Fruit fly (Drosophila melanogaster) whole organism, embryonic: ENCODE data around the gene CoRest.

ENCODE experiments used
- Atf6 ChIP-seq: fragments of 200-800 bp; sonication (Bioruptor generic); IDR thresholded peaks from 2 replicates; pipeline ENCODE4 v1.3.6; 2022; ENCODE audit warnings: missing biosample characterization, missing genetic modification characterization
- BEAF-32 ChIP-seq: fragments of 200-800 bp; sonication (Bioruptor generic); optimal IDR thresholded peaks from 3 replicates; lab custom pipeline; 2017; ENCODE audit warnings: missing biosample characterization, missing genetic modification characterization, mild to moderate bottlenecking, moderate library complexity, missing genetic modification reagents
- Bteb2 ChIP-seq: fragments of 200-800 bp; sonication (Bioruptor generic); optimal IDR thresholded peaks from 2 replicates; lab custom pipeline; 2016; ENCODE audit warnings: missing biosample characterization, missing genetic modification characterization
- CG10321 ChIP-seq: fragments of 200-800 bp; sonication (Bioruptor generic); IDR thresholded peaks from 2 replicates; pipeline ENCODE4 v1.3.6; 2022; ENCODE audit warnings: missing biosample characterization, missing genetic modification characterization
- CG10565 ChIP-seq: fragments of 200-800 bp; sonication (Bioruptor generic); optimal IDR thresholded peaks from 3 replicates; lab custom pipeline; 2016; ENCODE audit warnings: missing biosample characterization, mild to moderate bottlenecking, missing genetic modification characterization
- CG11398 ChIP-seq: fragments of 200-800 bp; sonication (Bioruptor generic); optimal IDR thresholded peaks from 2 replicates; lab custom pipeline; 2016; ENCODE audit warnings: missing biosample characterization, missing genetic modification characterization
- CG12155 ChIP-seq: fragments of 200-800 bp; sonication (Bioruptor generic); optimal IDR thresholded peaks from 3 replicates; lab custom pipeline; 2016; ENCODE audit warnings: missing biosample characterization, missing genetic modification characterization
- CG17829 ChIP-seq: fragments of 200-800 bp; optimal IDR thresholded peaks from 2 replicates; lab custom pipeline; 2019; ENCODE audit warnings: missing biosample characterization, mild to moderate bottlenecking, missing genetic modification characterization, moderate library complexity
- CG18476 ChIP-seq: fragments of 200-800 bp; sonication (Bioruptor generic); optimal IDR thresholded peaks from 2 replicates; lab custom pipeline; 2016; ENCODE audit warnings: missing biosample characterization, mild to moderate bottlenecking, missing genetic modification characterization
- CG2120 ChIP-seq: fragments of 200-800 bp; sonication (Bioruptor generic); optimal IDR thresholded peaks from 3 replicates; lab custom pipeline; 2016; ENCODE audit warnings: missing biosample characterization, missing genetic modification characterization
- CG2199 ChIP-seq: fragments of 200-800 bp; sonication (Bioruptor generic); IDR thresholded peaks from 3 replicates; pipeline ENCODE4 v1.3.6; 2022; ENCODE audit warnings: missing biosample characterization, missing genetic modification characterization
- CG30020 ChIP-seq: fragments of 200-800 bp; optimal IDR thresholded peaks from 2 replicates; lab custom pipeline; 2019; ENCODE audit warnings: missing biosample characterization, mild to moderate bottlenecking, missing genetic modification characterization, moderate library complexity
- CG30431 ChIP-seq: fragments of 200-800 bp; sonication (Bioruptor generic); optimal IDR thresholded peaks from 2 replicates; lab custom pipeline; 2017; ENCODE audit warnings: missing biosample characterization, missing genetic modification characterization
- CG3065 ChIP-seq: fragments of 200-800 bp; sonication (Bioruptor generic); optimal IDR thresholded peaks from 2 replicates; lab custom pipeline; 2016; ENCODE audit warnings: missing biosample characterization, missing genetic modification characterization
- CG32532 ChIP-seq: fragments of 200-800 bp; sonication (Bioruptor generic); IDR thresholded peaks from 2 replicates; pipeline ENCODE4 v1.3.6; 2022; ENCODE audit warnings: missing biosample characterization, missing genetic modification characterization
- CG4360 ChIP-seq: fragments of 200-800 bp; sonication (Bioruptor generic); IDR thresholded peaks from 2 replicates; pipeline ENCODE4 v1.3.6; 2022; ENCODE audit warnings: missing biosample characterization, missing genetic modification characterization
- CG4424 ChIP-seq: fragments of 200-800 bp; sonication (Bioruptor generic); optimal IDR thresholded peaks from 3 replicates; lab custom pipeline; 2016; ENCODE audit warnings: missing biosample characterization, missing genetic modification characterization
- CG4730 ChIP-seq: fragments of 200-800 bp; sonication (Bioruptor generic); IDR thresholded peaks from 2 replicates; pipeline ENCODE4 v1.3.6; 2022; ENCODE audit warnings: missing biosample characterization, missing genetic modification characterization
- CG6654 ChIP-seq: fragments of 200-800 bp; sonication (Bioruptor generic); optimal IDR thresholded peaks from 2 replicates; lab custom pipeline; 2017; ENCODE audit warnings: missing biosample characterization, mild to moderate bottlenecking, missing genetic modification characterization
- CG7786 ChIP-seq: fragments of 200-800 bp; sonication (Bioruptor generic); optimal IDR thresholded peaks from 2 replicates; lab custom pipeline; 2016; ENCODE audit warnings: missing biosample characterization, missing genetic modification characterization
- CoRest ChIP-seq: fragments of 200-800 bp; sonication (Bioruptor generic); optimal IDR thresholded peaks from 3 replicates; lab custom pipeline; 2018; ENCODE audit warnings: missing biosample characterization, mild to moderate bottlenecking, missing genetic modification characterization, moderate library complexity
- Doc3 ChIP-seq: fragments of 200-800 bp; sonication (Bioruptor generic); IDR thresholded peaks from 3 replicates; pipeline ENCODE4 v1.3.6; 2022; ENCODE audit warnings: missing biosample characterization, missing genetic modification characterization; ENCODE audit not compliant: partially characterized antibody
- Fer1 ChIP-seq: fragments of 200-800 bp; sonication (Bioruptor generic); optimal IDR thresholded peaks from 2 replicates; lab custom pipeline; 2017; ENCODE audit warnings: missing biosample characterization, mild to moderate bottlenecking, missing genetic modification characterization
- Fer3 ChIP-seq: fragments of 200-800 bp; sonication (Bioruptor generic); optimal IDR thresholded peaks from 2 replicates; lab custom pipeline; 2018; ENCODE audit warnings: missing biosample characterization, mild to moderate bottlenecking, missing genetic modification characterization, moderate library complexity
- Gug ChIP-seq: fragments of 200-800 bp; sonication (Bioruptor generic); IDR thresholded peaks from 4 replicates; pipeline ENCODE4 v1.3.6; 2022; ENCODE audit warnings: missing biosample characterization, missing genetic modification characterization
- HLH4C ChIP-seq: fragments of 200-800 bp; sonication (Bioruptor generic); IDR thresholded peaks from 3 replicates; pipeline ENCODE4 v1.3.6; 2022; ENCODE audit warnings: missing biosample characterization, missing genetic modification characterization; ENCODE audit not compliant: partially characterized antibody
- Kr ChIP-seq: fragments of 200-800 bp; sonication (Bioruptor generic); optimal IDR thresholded peaks from 2 replicates; lab custom pipeline; 2017; ENCODE audit warnings: missing biosample characterization, mild to moderate bottlenecking, missing genetic modification characterization
- Lhr ChIP-seq: fragments of 200-800 bp; sonication (Bioruptor generic); optimal IDR thresholded peaks from 3 replicates; lab custom pipeline; 2017; ENCODE audit warnings: mild to moderate bottlenecking, missing biosample characterization, missing genetic modification reagents, missing genetic modification characterization
- PHDP ChIP-seq: fragments of 200-800 bp; sonication (Bioruptor generic); optimal IDR thresholded peaks from 3 replicates; lab custom pipeline; 2018; ENCODE audit warnings: missing biosample characterization, mild to moderate bottlenecking, missing genetic modification characterization, moderate library complexity
- Ravus ChIP-seq: fragments of 200-800 bp; sonication (Bioruptor generic); IDR thresholded peaks from 2 replicates; pipeline ENCODE4 v1.3.6; 2022; ENCODE audit warnings: missing biosample characterization, missing genetic modification characterization
- Six4 ChIP-seq: fragments of 200-800 bp; sonication (Bioruptor generic); optimal IDR thresholded peaks from 2 replicates; lab custom pipeline; 2016; ENCODE audit warnings: missing biosample characterization, missing genetic modification characterization
- Vsx1 ChIP-seq: fragments of 200-800 bp; sonication (Bioruptor generic); optimal IDR thresholded peaks from 2 replicates; lab custom pipeline; 2017; ENCODE audit warnings: missing biosample characterization, mild to moderate bottlenecking, missing genetic modification characterization, missing genetic modification reagents
- ab ChIP-seq: fragments of 200-800 bp; sonication (Bioruptor generic); optimal IDR thresholded peaks from 2 replicates; lab custom pipeline; 2016; ENCODE audit warnings: missing biosample characterization, missing genetic modification characterization
- cato ChIP-seq: fragments of 200-800 bp; sonication (Bioruptor generic); optimal IDR thresholded peaks from 2 replicates; lab custom pipeline; 2016; ENCODE audit warnings: missing biosample characterization, missing genetic modification characterization, borderline replicate concordance
- dmrt99B ChIP-seq: fragments of 200-800 bp; sonication (Bioruptor generic); optimal IDR thresholded peaks from 2 replicates; lab custom pipeline; 2018; ENCODE audit warnings: missing biosample characterization, mild to moderate bottlenecking, missing genetic modification characterization, moderate library complexity
- exex ChIP-seq: fragments of 200-800 bp; sonication (Bioruptor generic); optimal IDR thresholded peaks from 4 replicates; lab custom pipeline; 2018; ENCODE audit warnings: missing biosample characterization, mild to moderate bottlenecking, missing genetic modification characterization, moderate library complexity
- fu2 ChIP-seq: fragments of 200-800 bp; sonication (Bioruptor generic); optimal IDR thresholded peaks from 2 replicates; lab custom pipeline; 2016; ENCODE audit warnings: missing biosample characterization, missing genetic modification characterization
- gcm2 ChIP-seq: fragments of 200-800 bp; sonication (Bioruptor generic); optimal IDR thresholded peaks from 2 replicates; lab custom pipeline; 2016; ENCODE audit warnings: missing biosample characterization, missing genetic modification characterization
- gsb ChIP-seq: fragments of 200-800 bp; sonication (Bioruptor generic); IDR thresholded peaks from 2 replicates; pipeline ENCODE4 v1.3.6; 2022; ENCODE audit warnings: missing biosample characterization, missing genetic modification characterization
- hth ChIP-seq: fragments of >200 bp; optimal IDR thresholded peaks from 2 replicates; lab custom pipeline; 2017; ENCODE audit warnings: inconsistent platforms
- insv ChIP-seq, 2 experiments: fragments of 200-800 bp; sonication (Bioruptor generic); optimal IDR thresholded peaks; 3 replicates each; lab custom pipeline; 2016 to 2018; ENCODE audit warnings: missing biosample characterization in 2 of 2, missing genetic modification characterization in 2 of 2
- jumu ChIP-seq: fragments of 200-800 bp; sonication (Bioruptor generic); optimal IDR thresholded peaks from 3 replicates; lab custom pipeline; 2016; ENCODE audit warnings: missing biosample characterization, missing genetic modification characterization
- ken ChIP-seq: fragments of 200-800 bp; sonication (Bioruptor generic); IDR thresholded peaks from 3 replicates; pipeline ENCODE4 v1.3.6; 2022; ENCODE audit warnings: missing biosample characterization, missing genetic modification characterization
- lbe ChIP-seq: fragments of 200-800 bp; sonication (Bioruptor generic); optimal IDR thresholded peaks from 2 replicates; lab custom pipeline; 2016; ENCODE audit warnings: missing biosample characterization, mild to moderate bottlenecking, missing genetic modification characterization
- onecut ChIP-seq: fragments of 200-800 bp; sonication (Bioruptor generic); IDR thresholded peaks from 2 replicates; pipeline ENCODE4 v1.3.6; 2022; ENCODE audit warnings: missing biosample characterization, missing genetic modification characterization
- p53 ChIP-seq: fragments of 200-800 bp; sonication (Bioruptor generic); optimal IDR thresholded peaks from 2 replicates; lab custom pipeline; 2016; ENCODE audit warnings: missing biosample characterization, missing genetic modification characterization
- pita ChIP-seq: fragments of 200-800 bp; sonication (Bioruptor generic); optimal IDR thresholded peaks from 2 replicates; lab custom pipeline; 2017; ENCODE audit warnings: missing biosample characterization, mild to moderate bottlenecking, missing genetic modification characterization
- prd ChIP-seq, 3 experiments: fragments of >200 bp in 2 of 3; fragments of 200-800 bp in 1 of 3; sonication (Bioruptor generic) in 1 of 3; optimal IDR thresholded peaks in 2 of 3; IDR thresholded peaks in 1 of 3; 2 replicates in 2 of 3; 3 replicates in 1 of 3; pipeline versions ENCODE4 v1.3.6 to Lab custom; 2017 to 2022; ENCODE audit warnings: missing biosample characterization in 1 of 3, missing genetic modification characterization in 1 of 3
- slou ChIP-seq: fragments of 200-800 bp; sonication (Bioruptor generic); optimal IDR thresholded peaks from 3 replicates; lab custom pipeline; 2016; ENCODE audit warnings: missing biosample characterization, missing genetic modification characterization

CoRest gene

DNA sequence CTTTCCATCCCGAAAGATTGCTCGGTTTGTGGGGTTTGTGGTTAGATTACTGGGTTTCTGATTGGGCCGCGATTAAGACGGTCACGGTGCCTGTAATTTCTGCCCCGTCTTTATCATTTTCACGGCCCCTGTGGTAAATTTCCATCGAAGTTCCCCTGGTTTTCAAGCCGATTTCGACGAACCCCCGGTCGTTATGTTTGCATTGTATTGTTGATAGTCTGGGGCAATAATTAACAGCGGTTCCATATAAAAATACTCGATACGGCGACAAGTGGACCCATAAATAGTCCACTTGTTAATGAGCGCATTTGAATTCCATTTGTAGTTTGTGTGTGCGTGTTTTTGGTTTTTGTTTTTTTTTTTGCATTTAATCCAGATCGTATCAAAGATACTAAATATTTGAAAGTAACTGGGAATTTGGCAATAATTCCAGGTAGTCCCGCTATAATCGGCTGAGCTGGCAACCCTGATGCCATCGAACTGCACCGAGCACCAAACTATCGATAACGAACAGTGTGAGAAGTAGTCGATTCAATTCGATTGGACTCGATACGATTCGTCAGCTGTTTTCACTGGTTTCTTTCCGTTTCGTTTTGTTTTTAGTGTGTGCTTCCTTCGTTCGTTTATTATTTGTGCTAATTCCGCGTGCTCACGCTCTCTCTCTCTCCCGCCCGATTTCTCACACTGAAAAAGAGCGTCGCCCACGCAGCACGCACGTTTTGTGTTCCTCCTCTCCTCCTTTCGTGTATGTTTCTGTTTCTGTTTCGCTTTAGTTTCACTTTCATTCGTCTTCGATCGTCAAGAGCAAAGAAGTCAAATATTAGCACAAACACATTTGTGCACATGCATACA is 16.2 kb upstream of the CoRest start (continued):
- peak; percentile 76 for TF ChIP-seq exex (tag; lab: Kevin White, UChicago)
- TF ChIP-seq p53 (GFP tag; lab: Kevin White, UChicago) = peak; percentile 32
- TF ChIP-seq lbe (GFP tag; lab: Kevin White, UChicago) = no peak
- no peak for TF ChIP-seq gcm2 (GFP tag; lab: Kevin White, UChicago)
- peak; percentile 83 for TF ChIP-seq BEAF-32 (GFP tag; lab: Kevin White, UChicago)
- no peak for TF ChIP-seq CG3065 (GFP tag; lab: Kevin White, UChicago)
- no peak for TF ChIP-seq pita (GFP tag; lab: Kevin White, UChicago)
- peak; percentile 89 for TF ChIP-seq CG2199 (GFP tag; lab: Robert Waterston, UW)
- peak; percentile 32; the same call in 1 of the 2 replicates for TF ChIP-seq onecut (GFP tag; lab: Robert Waterston, UW)
- no peak for TF ChIP-seq prd (optimal IDR thresholded peaks at IDR 0.05; lab: Kevin White, UChicago)
- TF ChIP-seq prd (GFP tag; IDR thresholded peaks at IDR 0.05; lab: Robert Waterston, UW) = no peak
- TF ChIP-seq Doc3 (GFP tag; lab: Robert Waterston, UW) = peak; percentile 73
- TF ChIP-seq fu2 (GFP tag; lab: Kevin White, UChicago) = peak; percentile 11
- no peak for TF ChIP-seq cato (GFP tag; lab: Kevin White, UChicago)
- TF ChIP-seq CG30020 (tag; lab: Kevin White, UChicago) = no peak
- TF ChIP-seq CG10321 (GFP tag; lab: Robert Waterston, UW) = no peak
- no peak for TF ChIP-seq Ravus (GFP tag; lab: Robert Waterston, UW)
- TF ChIP-seq Kr (GFP tag; lab: Kevin White, UChicago) = no peak
- no peak for TF ChIP-seq CG4730 (GFP tag; lab: Robert Waterston, UW)
- TF ChIP-seq Six4 (GFP tag; lab: Kevin White, UChicago) = peak; percentile 17
- no peak for TF ChIP-seq Bteb2
- TF ChIP-seq slou (GFP tag; lab: Kevin White, UChicago) = no peak
- no peak for TF ChIP-seq Fer3 (tag; lab: Kevin White, UChicago)
- no peak for TF ChIP-seq jumu
- no peak for TF ChIP-seq hth (lab: Kevin White, UChicago)
- 0 out of 2 replicates have a peak, but pooled peaks have one; percentile 27 for TF ChIP-seq Atf6 (GFP tag; lab: Robert Waterston, UW)
- TF ChIP-seq CoRest (tag; lab: Kevin White, UChicago) = no peak
- peak; percentile 36 for TF ChIP-seq CG11398 (GFP tag; lab: Kevin White, UChicago)
- no peak for TF ChIP-seq CG10565
- no peak for TF ChIP-seq CG18476 (GFP tag; lab: Kevin White, UChicago)
- no peak for TF ChIP-seq Vsx1 (GFP tag; lab: Kevin White, UChicago)
- TF ChIP-seq dmrt99B (tag; lab: Kevin White, UChicago) = no peak
- peak; percentile 64 for TF ChIP-seq CG2120 (GFP tag; lab: Kevin White, UChicago)
- peak in 1 of 2 experiments; percentile 63 for TF ChIP-seq insv (GFP tag; optimal IDR thresholded peaks at IDR 0.05; lab: Kevin White, UChicago)
- peak; percentile 38 for TF ChIP-seq CG7786 (GFP tag; lab: Kevin White, UChicago)
- TF ChIP-seq Lhr (GFP tag; lab: Kevin White, UChicago) = peak; percentile 65
- TF ChIP-seq CG4360 = no peak
- no peak for TF ChIP-seq gsb (GFP tag; lab: Robert Waterston, UW)
- peak; percentile 6 for TF ChIP-seq CG4424 (GFP tag; lab: Kevin White, UChicago)
- no peak for TF ChIP-seq CG30431 (GFP tag; lab: Kevin White, UChicago)
- TF ChIP-seq CG17829 (tag; lab: Kevin White, UChicago) = peak; percentile 34
- no peak for TF ChIP-seq ken (GFP tag; lab: Robert Waterston, UW)
- TF ChIP-seq HLH4C (GFP tag; lab: Robert Waterston, UW) = peak; percentile 80
- no peak for TF ChIP-seq PHDP
- peak; percentile 13; the same call in 1 of the 4 replicates for TF ChIP-seq Gug (GFP tag; lab: Robert Waterston, UW)
- peak; percentile 50 for TF ChIP-seq CG12155
- peak; percentile 81 for TF ChIP-seq CG32532 (GFP tag; lab: Robert Waterston, UW)
- no peak for TF ChIP-seq CG6654 (GFP tag; lab: Kevin White, UChicago)
- peak; percentile 53 for TF ChIP-seq Fer1 (GFP tag; lab: Kevin White, UChicago)
- TF ChIP-seq ab = no peak
